Worm (Caenorhabditis elegans) whole organism, L4/young adult: ENCODE results near the gene snf-7.

Experiments used
- W03F9.2 ChIP-seq: fragments of 150-350 bp; optimal IDR thresholded peaks from 2 replicates; lab custom pipeline; 2014; ENCODE audit warnings: missing biosample characterization, missing genetic modification characterization
- him-1 ChIP-seq: sonication (generic microtip); optimal IDR thresholded peaks from 2 replicates; lab custom pipeline; 2016; ENCODE audit warnings: missing genotype, missing genetic modification reagents, missing genetic modification characterization, missing compliant biosample characterization

DNA sequence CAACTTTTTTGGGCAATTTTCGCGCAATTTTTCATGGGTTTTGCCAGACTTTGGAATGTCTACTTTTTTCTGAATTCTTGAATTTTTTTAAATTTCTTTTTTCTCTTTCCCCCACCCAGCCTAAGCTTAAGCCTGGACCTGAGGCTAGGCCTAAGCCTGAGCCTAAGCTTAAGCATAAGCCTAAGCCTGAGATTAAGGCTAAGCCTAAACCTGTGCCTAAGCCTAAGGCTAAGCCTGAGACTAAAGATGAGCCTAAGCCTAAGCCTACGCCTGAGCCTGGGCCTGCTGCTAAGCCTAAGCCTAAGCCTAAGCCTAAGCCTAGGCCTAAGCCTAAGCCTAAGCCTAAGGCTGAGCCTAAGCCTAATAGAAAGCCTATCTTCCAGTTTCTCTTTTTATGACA lies 51.0 kb downstream of the snf-7 start:
- TF ChIP-seq him-1 (tag; lab: Kevin White, UChicago) (no peak), W03F9.2 (tag; lab: Kevin White, UChicago) (no peak)
